Fruit fly (Drosophila melanogaster) whole organism, embryonic: ENCODE data around the gene CG13113.
A peak's percentile ranks its signal among the peaks of the same experiment; 100 is the strongest.

Source experiments
- Awh ChIP-seq: fragments of 200-800 bp; sonication (Bioruptor generic); IDR thresholded peaks from 2 replicates; pipeline ENCODE4, ENCODE4 v1.3.6; 2022; ENCODE audit warnings: missing biosample characterization, missing genetic modification characterization
- CG10209 ChIP-seq: fragments of 200-800 bp; sonication (Bioruptor generic); optimal IDR thresholded peaks from 3 replicates; lab custom pipeline; 2017; ENCODE audit warnings: missing biosample characterization, mild to moderate bottlenecking, missing genetic modification characterization, missing genetic modification reagents
- CG10431 ChIP-seq: fragments of 200-800 bp; sonication (Bioruptor generic); optimal IDR thresholded peaks from 3 replicates; lab custom pipeline; 2018; ENCODE audit warnings: missing biosample characterization, mild to moderate bottlenecking, missing genetic modification characterization
- CG11398 ChIP-seq: fragments of 200-800 bp; sonication (Bioruptor generic); optimal IDR thresholded peaks from 2 replicates; lab custom pipeline; 2016; ENCODE audit warnings: missing biosample characterization, missing genetic modification characterization
- CG11456 ChIP-seq: fragments of 200-800 bp; sonication (Bioruptor generic); IDR thresholded peaks from 3 replicates; pipeline ENCODE4 v1.3.6; 2022; ENCODE audit warnings: missing biosample characterization, missing genetic modification characterization
- CG11695 ChIP-seq: fragments of 200-800 bp; sonication (Bioruptor generic); IDR thresholded peaks from 3 replicates; pipeline ENCODE4 v1.3.6; 2022; ENCODE audit warnings: missing biosample characterization, missing genetic modification characterization
- CG13296 ChIP-seq: fragments of 200-800 bp; sonication (Bioruptor generic); optimal IDR thresholded peaks from 3 replicates; lab custom pipeline; 2018; ENCODE audit warnings: missing biosample characterization, mild to moderate bottlenecking, missing genetic modification characterization
- CG1603 ChIP-seq: fragments of 200-800 bp; sonication (Bioruptor generic); optimal IDR thresholded peaks from 2 replicates; lab custom pipeline; 2019; ENCODE audit warnings: missing biosample characterization, mild to moderate bottlenecking, missing genetic modification characterization, moderate library complexity
- CG17361 ChIP-seq: fragments of 200-800 bp; sonication (Bioruptor generic); IDR thresholded peaks from 3 replicates; pipeline ENCODE4 v1.3.6; 2022; ENCODE audit warnings: missing biosample characterization, missing genetic modification characterization
- CG2129 ChIP-seq: fragments of 200-800 bp; sonication (Bioruptor generic); IDR thresholded peaks from 2 replicates; pipeline ENCODE4 v1.3.6; 2022; ENCODE audit warnings: missing biosample characterization, missing genetic modification characterization; ENCODE audit not compliant: partially characterized antibody
- CG34224 ChIP-seq: fragments of 200-800 bp; sonication (Bioruptor generic); IDR thresholded peaks from 3 replicates; pipeline ENCODE4 v1.3.6; 2022; ENCODE audit warnings: missing biosample characterization, missing genetic modification characterization; ENCODE audit not compliant: partially characterized antibody
- CG3726 ChIP-seq: fragments of 200-800 bp; sonication (Bioruptor generic); IDR thresholded peaks from 3 replicates; pipeline ENCODE4, ENCODE4 v1.3.6; 2022; ENCODE audit warnings: missing biosample characterization, missing genetic modification characterization
- CG6683 ChIP-seq: fragments of 200-800 bp; sonication (Bioruptor generic); optimal IDR thresholded peaks from 2 replicates; lab custom pipeline; 2017; ENCODE audit warnings: missing biosample characterization, mild to moderate bottlenecking, missing genetic modification characterization, missing genetic modification reagents
- CG6854 ChIP-seq: fragments of 200-800 bp; sonication (Bioruptor generic); optimal IDR thresholded peaks from 3 replicates; lab custom pipeline; 2017; ENCODE audit warnings: missing biosample characterization, mild to moderate bottlenecking, missing genetic modification characterization
- CG7745 ChIP-seq: fragments of 200-800 bp; sonication (Bioruptor generic); optimal IDR thresholded peaks from 2 replicates; lab custom pipeline; 2018; ENCODE audit warnings: missing biosample characterization, mild to moderate bottlenecking, missing genetic modification characterization, moderate library complexity
- CG7928 ChIP-seq: fragments of 200-800 bp; sonication (Bioruptor generic); optimal IDR thresholded peaks from 2 replicates; lab custom pipeline; 2017; ENCODE audit warnings: missing biosample characterization, mild to moderate bottlenecking, missing genetic modification characterization
- CTCF ChIP-seq: fragments of 200-800 bp; sonication (Bioruptor generic); optimal IDR thresholded peaks from 2 replicates; lab custom pipeline; 2017; ENCODE audit warnings: missing biosample characterization, mild to moderate bottlenecking, missing genetic modification characterization, moderate library complexity
- D19A ChIP-seq: fragments of 200-800 bp; optimal IDR thresholded peaks from 3 replicates; lab custom pipeline; 2019; ENCODE audit warnings: missing biosample characterization, mild to moderate bottlenecking, missing genetic modification characterization, moderate library complexity
- ERR ChIP-seq: fragments of 200-800 bp; sonication (Bioruptor generic); optimal IDR thresholded peaks from 2 replicates; lab custom pipeline; 2016; ENCODE audit warnings: missing biosample characterization, missing genetic modification characterization
- Optix ChIP-seq: fragments of 200-800 bp; sonication (Bioruptor generic); IDR thresholded peaks from 3 replicates; pipeline ENCODE4 v1.3.6; 2022; ENCODE audit warnings: missing biosample characterization, missing genetic modification characterization
- Spps ChIP-seq: fragments of 200-800 bp; sonication (Bioruptor generic); optimal IDR thresholded peaks from 2 replicates; lab custom pipeline; 2018; ENCODE audit warnings: missing biosample characterization, mild to moderate bottlenecking, missing genetic modification characterization
- chinmo ChIP-seq: fragments of 200-800 bp; sonication (Bioruptor generic); IDR thresholded peaks from 4 replicates; pipeline ENCODE4 v1.3.6; 2022; ENCODE audit warnings: missing biosample characterization, missing genetic modification characterization; ENCODE audit not compliant: partially characterized antibody
- chm ChIP-seq: fragments of 200-800 bp; sonication (Bioruptor generic); IDR thresholded peaks from 2 replicates; pipeline ENCODE4 v1.3.6; 2022; ENCODE audit warnings: missing biosample characterization, missing genetic modification characterization
- chn ChIP-seq: fragments of 200-800 bp; sonication (Bioruptor generic); optimal IDR thresholded peaks from 2 replicates; lab custom pipeline; 2016; ENCODE audit warnings: missing biosample characterization, missing genetic modification characterization
- dan ChIP-seq: fragments of 200-800 bp; sonication (Bioruptor generic); IDR thresholded peaks from 2 replicates; pipeline ENCODE4 v1.3.6; 2022; ENCODE audit warnings: missing biosample characterization, missing genetic modification characterization
- danr ChIP-seq: fragments of 200-800 bp; sonication (Bioruptor generic); IDR thresholded peaks from 2 replicates; pipeline ENCODE4 v1.3.6; 2022; ENCODE audit warnings: missing biosample characterization, missing genetic modification characterization
- dimm ChIP-seq: fragments of 200-800 bp; sonication (Bioruptor generic); IDR thresholded peaks from 2 replicates; pipeline ENCODE4 v1.3.6; 2022; ENCODE audit warnings: missing biosample characterization, missing genetic modification characterization
- ewg ChIP-seq: fragments of 200-800 bp; sonication (Bioruptor generic); optimal IDR thresholded peaks from 3 replicates; lab custom pipeline; 2017; ENCODE audit warnings: mild to moderate bottlenecking, missing biosample characterization, missing genetic modification reagents, missing genetic modification characterization
- fd3F ChIP-seq: fragments of 200-800 bp; sonication (Bioruptor generic); optimal IDR thresholded peaks from 2 replicates; lab custom pipeline; 2018; ENCODE audit warnings: missing biosample characterization, mild to moderate bottlenecking, missing genetic modification characterization, moderate library complexity
- fd64A ChIP-seq: fragments of 200-800 bp; sonication (Bioruptor generic); optimal IDR thresholded peaks from 3 replicates; lab custom pipeline; 2018; ENCODE audit warnings: missing biosample characterization, mild to moderate bottlenecking, missing genetic modification characterization
- gt ChIP-seq: fragments of 200-800 bp; sonication (Bioruptor generic); IDR thresholded peaks from 2 replicates; pipeline ENCODE4 v1.3.6; 2022; ENCODE audit warnings: missing biosample characterization, missing genetic modification characterization
- h ChIP-seq: fragments of >200 bp; optimal IDR thresholded peaks from 2 replicates; lab custom pipeline; 2017
- hkb ChIP-seq, 2 experiments: fragments of 200-800 bp in 1 of 2; fragments of >200 bp in 1 of 2; sonication (Bioruptor generic) in 1 of 2; IDR thresholded peaks in 1 of 2; optimal IDR thresholded peaks in 1 of 2; 2 replicates each; pipeline versions ENCODE4 v1.3.6 to Lab custom; 2017 to 2022; ENCODE audit warnings: missing biosample characterization in 1 of 2, missing genetic modification characterization in 1 of 2
- lab ChIP-seq: fragments of 200-800 bp; sonication (Bioruptor generic); optimal IDR thresholded peaks from 3 replicates; lab custom pipeline; 2017; ENCODE audit warnings: missing biosample characterization, missing genetic modification characterization, mild to moderate bottlenecking, moderate library complexity, missing genetic modification reagents
- lola ChIP-seq, 3 experiments: fragments of >200 bp in 2 of 3; fragments of 200-800 bp in 1 of 3; sonication (Bioruptor generic) in 1 of 3; optimal IDR thresholded peaks; 2 replicates each; lab custom pipeline; 2017 to 2019; ENCODE audit warnings: missing biosample characterization in 3 of 3, missing genetic modification characterization in 3 of 3, mild to moderate bottlenecking in 1 of 3, moderate library complexity in 1 of 3
- onecut ChIP-seq: fragments of 200-800 bp; sonication (Bioruptor generic); IDR thresholded peaks from 2 replicates; pipeline ENCODE4 v1.3.6; 2022; ENCODE audit warnings: missing biosample characterization, missing genetic modification characterization
- pan ChIP-seq, 4 experiments: fragments of >200 bp in 3 of 4; fragments of 200-800 bp in 1 of 4; sonication (Bioruptor generic) in 1 of 4; optimal IDR thresholded peaks in 3 of 4; IDR thresholded peaks in 1 of 4; 2 replicates each; pipeline versions ENCODE4 v1.3.6 to Lab custom; 2017 to 2022; ENCODE audit warnings: missing biosample characterization in 2 of 4, missing genetic modification characterization in 2 of 4, mixed read lengths in 1 of 4
- phol ChIP-seq: fragments of 200-800 bp; sonication (Bioruptor generic); optimal IDR thresholded peaks from 3 replicates; lab custom pipeline; 2018; ENCODE audit warnings: missing biosample characterization, mild to moderate bottlenecking, missing genetic modification characterization, moderate library complexity
- pnt ChIP-seq: fragments of 200-800 bp; sonication (Bioruptor generic); optimal IDR thresholded peaks from 3 replicates; lab custom pipeline; 2016; ENCODE audit warnings: missing biosample characterization, missing genetic modification characterization
- ro ChIP-seq: fragments of 200-800 bp; sonication (Bioruptor generic); IDR thresholded peaks from 2 replicates; pipeline ENCODE4 v1.3.6; 2022; ENCODE audit warnings: missing biosample characterization, missing genetic modification characterization
- sens-2 ChIP-seq: fragments of 200-800 bp; sonication (Bioruptor generic); IDR thresholded peaks from 2 replicates; pipeline ENCODE4 v1.3.6; 2022; ENCODE audit warnings: missing biosample characterization, missing genetic modification characterization
- slp2 ChIP-seq: fragments of 200-800 bp; sonication (Bioruptor generic); optimal IDR thresholded peaks from 2 replicates; lab custom pipeline; 2016; ENCODE audit warnings: missing biosample characterization, missing genetic modification characterization
- sqz ChIP-seq: fragments of 200-800 bp; sonication (Bioruptor generic); optimal IDR thresholded peaks from 3 replicates; lab custom pipeline; 2018; ENCODE audit warnings: missing biosample characterization, mild to moderate bottlenecking, missing genetic modification characterization
- tap ChIP-seq: fragments of 200-800 bp; optimal IDR thresholded peaks from 3 replicates; lab custom pipeline; 2019; ENCODE audit warnings: missing biosample characterization, mild to moderate bottlenecking, missing genetic modification characterization, moderate library complexity
- vnd ChIP-seq: fragments of 200-800 bp; sonication (Bioruptor generic); IDR thresholded peaks from 3 replicates; pipeline ENCODE4 v1.3.6; 2022; ENCODE audit warnings: missing biosample characterization, missing genetic modification characterization; ENCODE audit not compliant: partially characterized antibody
- wdn ChIP-seq: fragments of 200-800 bp; sonication (Bioruptor generic); IDR thresholded peaks from 2 replicates; pipeline ENCODE4 v1.3.6; 2022; ENCODE audit warnings: missing biosample characterization, missing genetic modification characterization
- z ChIP-seq: fragments of 200-800 bp; sonication (Bioruptor generic); IDR thresholded peaks from 3 replicates; pipeline ENCODE4 v1.3.6; 2022; ENCODE audit warnings: missing biosample characterization, missing genetic modification characterization
- zf30C ChIP-seq: fragments of 200-800 bp; sonication (Bioruptor generic); optimal IDR thresholded peaks from 3 replicates; lab custom pipeline; 2018; ENCODE audit warnings: missing biosample characterization, mild to moderate bottlenecking, missing genetic modification characterization

CG13113 gene

DNA sequence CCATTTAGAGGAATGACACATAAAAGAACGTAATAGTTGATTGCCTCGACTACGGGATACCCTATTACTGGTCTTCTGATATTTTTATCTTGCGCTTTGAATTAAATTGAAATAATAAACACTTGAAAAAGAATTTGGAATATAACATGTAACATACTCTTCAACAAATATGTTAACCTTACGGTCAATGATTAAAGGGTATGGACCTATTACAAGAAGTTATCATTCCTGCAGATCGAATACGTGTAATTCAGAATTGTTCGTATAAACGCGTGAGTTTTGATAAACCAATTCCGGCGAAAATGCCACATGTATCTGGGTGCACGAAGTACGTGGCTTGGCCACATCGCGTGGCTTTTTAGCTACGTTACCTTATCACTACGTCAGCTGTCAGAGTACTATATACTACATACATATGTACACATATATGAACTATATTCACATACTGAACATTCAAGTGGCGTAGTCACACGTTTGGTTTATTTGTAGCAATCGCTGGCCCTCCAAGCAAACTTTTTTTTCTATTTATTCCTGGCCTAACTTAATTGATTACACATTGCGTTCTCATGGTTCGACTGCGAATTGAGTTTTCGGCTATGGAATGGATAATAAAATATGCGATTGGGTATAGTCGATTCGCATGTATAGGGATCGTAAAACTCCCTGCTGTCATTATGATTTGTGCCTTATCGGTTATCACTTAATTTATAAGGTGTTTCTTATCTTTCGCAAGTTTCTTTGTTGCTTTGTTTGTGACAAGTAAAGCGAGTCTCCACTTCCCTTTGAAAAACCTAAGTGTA is 45.6 kb upstream of the CG13113 start (continued):
- peak; percentile 15 for TF ChIP-seq Spps (tag; lab: Kevin White, UChicago)
- peak; percentile 23 for TF ChIP-seq pnt
- TF ChIP-seq CG6683 (GFP tag; lab: Kevin White, UChicago), result peak; percentile 42
- no peak for TF ChIP-seq sens-2 (GFP tag; lab: Robert Waterston, UW)
- peak; percentile 80 for TF ChIP-seq D19A (tag; lab: Kevin White, UChicago)
- TF ChIP-seq CTCF (GFP tag; lab: Kevin White, UChicago), result no peak
- TF ChIP-seq CG13296, result peak; percentile 28
- TF ChIP-seq CG17361 (GFP tag; lab: Robert Waterston, UW), result peak; percentile 79; the same call in 2 of the 3 replicates
- TF ChIP-seq CG11695, result peak; percentile 71; the same call in 2 of the 3 replicates
- TF ChIP-seq dan (GFP tag; lab: Robert Waterston, UW), result no peak
- no peak for TF ChIP-seq CG11398
- peak; percentile 24; the same call in 1 of the 2 replicates for TF ChIP-seq ro (GFP tag; lab: Robert Waterston, UW)
- TF ChIP-seq chn (GFP tag; lab: Kevin White, UChicago), result peak; percentile 12
- TF ChIP-seq chinmo (GFP tag; lab: Robert Waterston, UW), result 0 out of 4 replicates have a peak, but pooled peaks have one; percentile 43
- no peak for TF ChIP-seq wdn (GFP tag; lab: Robert Waterston, UW)
- TF ChIP-seq tap (tag; lab: Kevin White, UChicago), result peak; percentile 56
- no peak for TF ChIP-seq dimm (GFP tag; lab: Robert Waterston, UW)
- no peak for TF ChIP-seq hkb (optimal IDR thresholded peaks at IDR 0.05; lab: Kevin White, UChicago)
- TF ChIP-seq hkb (GFP tag; IDR thresholded peaks at IDR 0.05; lab: Robert Waterston, UW), result peak; percentile 60
- TF ChIP-seq gt (GFP tag; lab: Robert Waterston, UW), result no peak
- TF ChIP-seq CG7928 (GFP tag; lab: Kevin White, UChicago), result no peak
- TF ChIP-seq CG11456 (GFP tag; lab: Robert Waterston, UW), result peak; percentile 58; the same call in 1 of the 3 replicates
- no peak for TF ChIP-seq zf30C (GFP tag; lab: Kevin White, UChicago)
- peak; percentile 75 for TF ChIP-seq CG10209 (GFP tag; lab: Kevin White, UChicago)
- no peak for TF ChIP-seq CG34224 (GFP tag; lab: Robert Waterston, UW)
- peak; percentile 45; the same call in 1 of the 3 replicates for TF ChIP-seq vnd (GFP tag; lab: Robert Waterston, UW)
- peak; percentile 71 for TF ChIP-seq lab (GFP tag; lab: Kevin White, UChicago)
- TF ChIP-seq Awh, result peak; percentile 69
- peak; percentile 38 for TF ChIP-seq fd3F (GFP tag; lab: Kevin White, UChicago)
- TF ChIP-seq h, result no peak
- TF ChIP-seq CG7745, result no peak
- peak; percentile 54 for TF ChIP-seq onecut (GFP tag; lab: Robert Waterston, UW)
- peak; percentile 67 for TF ChIP-seq phol
- TF ChIP-seq slp2, result peak; percentile 34
- TF ChIP-seq ERR (GFP tag; lab: Kevin White, UChicago), result peak; percentile 56
- TF ChIP-seq CG10431, result no peak
- peak; percentile 67 for TF ChIP-seq CG1603 (tag; lab: Kevin White, UChicago)
- TF ChIP-seq fd64A (GFP tag; lab: Kevin White, UChicago), result peak; percentile 16
- TF ChIP-seq CG6854 (GFP tag; lab: Kevin White, UChicago), result no peak
- TF ChIP-seq ewg, result peak; percentile 33
- peak; percentile 40; the same call in 1 of the 2 replicates for TF ChIP-seq danr
- no peak for TF ChIP-seq pan (optimal IDR thresholded peaks at IDR 0.05; lab: Kevin White, UChicago)
- TF ChIP-seq pan (GFP tag; optimal IDR thresholded peaks at IDR 0.05 in 1 of 2, IDR thresholded peaks at IDR 0.05 in 1 of 2), result peak in 1 of 2 experiments; percentile 79
- no peak for TF ChIP-seq CG2129
- TF ChIP-seq lola (GFP tag; optimal IDR thresholded peaks at IDR 0.05; lab: Kevin White, UChicago), result peak in 1 of 3 experiments; percentile 46
- TF ChIP-seq Optix, result no peak
- TF ChIP-seq z, result no peak
- no peak for TF ChIP-seq CG3726 (GFP tag; lab: Robert Waterston, UW)
- peak; percentile 32 for TF ChIP-seq sqz (GFP tag; lab: Kevin White, UChicago)
- no peak for TF ChIP-seq chm (GFP tag; lab: Robert Waterston, UW)
